Fruit fly (Drosophila melanogaster) whole organism, pupa: ENCODE measurements around the gene CG32486.

Source experiments
- CG10348 ChIP-seq: fragments of 200-800 bp; sonication (Bioruptor generic); IDR thresholded peaks from 2 replicates; pipeline ENCODE4 v1.3.6; 2022; ENCODE audit warnings: missing biosample characterization, missing genetic modification characterization
- CG12605 ChIP-seq: fragments of 200-800 bp; sonication (Bioruptor generic); IDR thresholded peaks from 2 replicates; pipeline ENCODE4 v1.3.6; 2022; ENCODE audit warnings: missing biosample characterization, missing genetic modification characterization
- CG13204 ChIP-seq: fragments of 200-800 bp; sonication (Bioruptor generic); optimal IDR thresholded peaks from 2 replicates; lab custom pipeline; 2018; ENCODE audit warnings: missing biosample characterization, mild to moderate bottlenecking, missing genetic modification characterization, moderate library complexity
- CG14655 ChIP-seq: fragments of 200-800 bp; sonication (Bioruptor generic); optimal IDR thresholded peaks from 3 replicates; lab custom pipeline; 2017; ENCODE audit warnings: mild to moderate bottlenecking, missing biosample characterization, missing genetic modification reagents, missing genetic modification characterization
- CG17806 ChIP-seq: fragments of 200-800 bp; sonication (Bioruptor generic); optimal IDR thresholded peaks from 2 replicates; lab custom pipeline; 2018; ENCODE audit warnings: missing biosample characterization, mild to moderate bottlenecking, missing genetic modification characterization, moderate library complexity
- CG32121 ChIP-seq: fragments of 200-800 bp; sonication (Bioruptor generic); IDR thresholded peaks from 2 replicates; pipeline ENCODE4 v1.3.6; 2022; ENCODE audit warnings: missing biosample characterization, missing genetic modification characterization
- CG4496 ChIP-seq: fragments of 200-800 bp; sonication (Bioruptor generic); IDR thresholded peaks from 3 replicates; pipeline ENCODE4 v1.3.6; 2022; ENCODE audit warnings: missing biosample characterization, missing genetic modification characterization
- CG8159 ChIP-seq: fragments of 200-800 bp; sonication (Bioruptor generic); optimal IDR thresholded peaks from 3 replicates; lab custom pipeline; 2018; ENCODE audit warnings: missing biosample characterization, mild to moderate bottlenecking, missing genetic modification characterization, moderate library complexity
- CG9948 ChIP-seq: fragments of 200-800 bp; sonication (Bioruptor generic); optimal IDR thresholded peaks from 2 replicates; lab custom pipeline; 2018; ENCODE audit warnings: missing biosample characterization, mild to moderate bottlenecking, missing genetic modification characterization, moderate library complexity
- EcR ChIP-seq: fragments of 200-800 bp; sonication (Bioruptor generic); optimal IDR thresholded peaks from 3 replicates; lab custom pipeline; 2019; ENCODE audit warnings: missing biosample characterization, missing genetic modification characterization, mild to moderate bottlenecking, moderate library complexity, missing genetic modification reagents
- Ets98B ChIP-seq: fragments of 200-800 bp; sonication (Bioruptor generic); IDR thresholded peaks from 2 replicates; pipeline ENCODE4 v1.3.6; 2022; ENCODE audit warnings: missing biosample characterization, missing genetic modification characterization
- Pif1B ChIP-seq: fragments of 200-800 bp; sonication (Bioruptor generic); optimal IDR thresholded peaks from 3 replicates; lab custom pipeline; 2016; ENCODE audit warnings: missing biosample characterization, missing genetic modification characterization
- Snoo ChIP-seq: fragments of 200-800 bp; sonication (Bioruptor generic); optimal IDR thresholded peaks from 3 replicates; lab custom pipeline; 2017; ENCODE audit warnings: missing biosample characterization, mild to moderate bottlenecking, missing genetic modification characterization, inconsistent platforms
- fd96Ca ChIP-seq: fragments of 200-800 bp; sonication (Bioruptor generic); IDR thresholded peaks from 3 replicates; pipeline ENCODE4 v1.3.6; 2022; ENCODE audit warnings: missing biosample characterization, missing genetic modification characterization

dm6 chr3L:3114367-3114766 is 43.7 kb upstream of the CG32486 start, which contains the start of gene CG45067:
- TF ChIP-seq fd96Ca (no peak), EcR (no peak), CG32121 (GFP tag; lab: Robert Waterston, UW) (no peak), CG12605 (GFP tag; lab: Robert Waterston, UW) (no peak), CG8159 (tag; lab: Kevin White, UChicago) (no peak), CG17806 (no peak), CG13204 (no peak), Ets98B (no peak), CG10348 (GFP tag; lab: Robert Waterston, UW) (no peak), CG4496 (no peak), Snoo (tag; lab: Kevin White, UChicago) (no peak), CG9948 (tag; lab: Kevin White, UChicago) (no peak), CG14655 (no peak), Pif1B (GFP tag; lab: Kevin White, UChicago) (no peak)
